Worm (Caenorhabditis elegans) whole organism, L1 larva: ENCODE data around the gene pcp-3.

ENCODE experiments used
- C04F5.9 ChIP-seq: sonication (generic microtip); optimal IDR thresholded peaks from 2 replicates; lab custom pipeline; 2016; ENCODE audit warnings: missing genetic modification characterization, missing compliant biosample characterization
- F16B12.6 ChIP-seq: fragments of 150-350 bp; optimal IDR thresholded peaks from 2 replicates; lab custom pipeline; 2014; ENCODE audit warnings: missing biosample characterization, missing genetic modification characterization
- alr-1 ChIP-seq: fragments of 200-800 bp; sonication (Bioruptor generic); optimal IDR thresholded peaks from 2 replicates; lab custom pipeline; 2018; ENCODE audit warnings: borderline replicate concordance, mild to moderate bottlenecking, missing genetic modification characterization, missing compliant biosample characterization
- blmp-1 ChIP-seq: fragments of 150-350 bp; optimal IDR thresholded peaks from 2 replicates; lab custom pipeline; 2014; ENCODE audit warnings: missing biosample characterization, missing genetic modification characterization
- ceh-8 ChIP-seq: fragments of 200-800 bp; sonication (Bioruptor generic); optimal IDR thresholded peaks from 2 replicates; lab custom pipeline; 2018; ENCODE audit warnings: mild to moderate bottlenecking, missing genetic modification characterization, moderate library complexity, missing compliant biosample characterization
- ceh-82 ChIP-seq, 3 experiments: fragments of 150-350 bp in 1 of 3; sonication (generic microtip) in 2 of 3; optimal IDR thresholded peaks; 2 replicates each; lab custom pipeline; 2014 to 2017; ENCODE audit warnings: missing biosample characterization in 3 of 3, missing genetic modification characterization in 3 of 3
- ceh-88 ChIP-seq: fragments of 200-800 bp; sonication (Bioruptor generic); IDR thresholded peaks from 2 replicates; pipeline ENCODE4 v1.3.6; 2022; ENCODE audit warnings: missing genetic modification characterization, missing compliant biosample characterization
- dpl-1 ChIP-seq, 3 experiments: fragments of 150-350 bp in 2 of 3; sonication (generic microtip) in 1 of 3; optimal IDR thresholded peaks; 2 replicates each; lab custom pipeline; 2014 to 2017; ENCODE audit warnings: missing biosample characterization in 3 of 3, missing genetic modification characterization in 3 of 3, missing genetic modification reagents in 3 of 3
- dsc-1 ChIP-seq: sonication (generic microtip); optimal IDR thresholded peaks from 2 replicates; lab custom pipeline; 2016; ENCODE audit warnings: mild to moderate bottlenecking, missing genetic modification characterization, missing compliant biosample characterization
- efl-1 ChIP-seq, 4 experiments: fragments of 150-350 bp; optimal IDR thresholded peaks in 3 of 4; peaks in 1 of 4; 1 replicate in 1 of 4; 2 replicates in 3 of 4; lab custom pipeline; 2014; ENCODE audit warnings: missing biosample characterization in 2 of 4, missing genetic modification characterization in 2 of 4, missing genetic modification reagents in 2 of 4
- elt-2 ChIP-seq: sonication (generic microtip); optimal IDR thresholded peaks from 2 replicates; lab custom pipeline; 2016; ENCODE audit warnings: missing genetic modification characterization, mild to moderate bottlenecking, inconsistent platforms, missing compliant biosample characterization, missing genetic modification reagents
- elt-3 ChIP-seq, 6 experiments: fragments of 150-350 bp in 1 of 6; sonication (generic microtip); optimal IDR thresholded peaks; 2 replicates each; lab custom pipeline; 2017 to 2018; ENCODE audit warnings: missing biosample characterization in 6 of 6, missing genetic modification characterization in 6 of 6, inconsistent platforms in 1 of 6
- ets-5 ChIP-seq: fragments of 200-800 bp; sonication (Bioruptor generic); IDR thresholded peaks from 2 replicates; pipeline ENCODE4 v1.3.6; 2022; ENCODE audit warnings: missing genetic modification characterization, missing compliant biosample characterization
- fkh-4 ChIP-seq: sonication (generic microtip); optimal IDR thresholded peaks from 2 replicates; lab custom pipeline; 2016; ENCODE audit warnings: missing compliant biosample characterization, missing genetic modification characterization, borderline replicate concordance
- fkh-8 ChIP-seq: sonication (generic microtip); optimal IDR thresholded peaks from 2 replicates; lab custom pipeline; 2016; ENCODE audit warnings: mild to moderate bottlenecking, missing genetic modification characterization, missing compliant biosample characterization
- fos-1 ChIP-seq: fragments of 150-350 bp; optimal IDR thresholded peaks from 2 replicates; lab custom pipeline; 2014; ENCODE audit warnings: missing biosample characterization, missing genetic modification characterization
- grh-1 ChIP-seq: fragments of 200-800 bp; sonication (Bioruptor generic); IDR thresholded peaks from 2 replicates; pipeline ENCODE4 v1.3.6; 2022; ENCODE audit warnings: missing genetic modification reagents, missing genetic modification characterization, missing compliant biosample characterization
- hlh-4 ChIP-seq: sonication (generic microtip); optimal IDR thresholded peaks from 2 replicates; lab custom pipeline; 2016; ENCODE audit warnings: mild to moderate bottlenecking, missing genetic modification characterization, missing compliant biosample characterization
- hpl-2 ChIP-seq: fragments of 150-350 bp; optimal IDR thresholded peaks from 2 replicates; lab custom pipeline; 2014; ENCODE audit warnings: missing biosample characterization, missing genetic modification reagents, missing genetic modification characterization
- irx-1 ChIP-seq: sonication (generic microtip); optimal IDR thresholded peaks from 2 replicates; lab custom pipeline; 2016; ENCODE audit warnings: missing genetic modification characterization, missing compliant biosample characterization
- isw-1 ChIP-seq: fragments of 200-800 bp; sonication (Bioruptor generic); IDR thresholded peaks from 2 replicates; pipeline ENCODE4 v1.3.6; 2022; ENCODE audit warnings: missing genetic modification characterization, missing compliant biosample characterization
- jun-1 ChIP-seq: fragments of 150-350 bp; optimal IDR thresholded peaks from 2 replicates; lab custom pipeline; 2014; ENCODE audit warnings: missing biosample characterization, missing genetic modification reagents, missing genetic modification characterization
- lin-14 ChIP-seq: fragments of 200-800 bp; sonication (Bioruptor generic); optimal IDR thresholded peaks from 2 replicates; lab custom pipeline; 2018; ENCODE audit warnings: mild to moderate bottlenecking, missing genetic modification characterization, moderate library complexity, missing compliant biosample characterization
- lin-35 ChIP-seq, 2 experiments: fragments of 150-350 bp; optimal IDR thresholded peaks; 2 replicates each; lab custom pipeline; 2014; ENCODE audit warnings: missing biosample characterization in 2 of 2, missing genetic modification characterization in 2 of 2, missing genetic modification reagents in 2 of 2
- lin-39 ChIP-seq: fragments of 150-350 bp; optimal IDR thresholded peaks from 2 replicates; lab custom pipeline; 2014; ENCODE audit warnings: missing biosample characterization, missing genetic modification reagents, missing genetic modification characterization
- lir-3 ChIP-seq: sonication (generic microtip); optimal IDR thresholded peaks from 2 replicates; lab custom pipeline; 2016; ENCODE audit warnings: mild to moderate bottlenecking, missing genetic modification characterization, moderate library complexity, missing compliant biosample characterization; ENCODE audit not compliant: poor library complexity
- lsy-2 ChIP-seq, 2 experiments: fragments of 150-350 bp; optimal IDR thresholded peaks; 2 replicates each; lab custom pipeline; 2014; ENCODE audit warnings: missing biosample characterization in 2 of 2, missing genetic modification characterization in 2 of 2
- mab-9 ChIP-seq: fragments of 200-800 bp; sonication (Bioruptor generic); IDR thresholded peaks from 2 replicates; pipeline ENCODE4 v1.3.6; 2022; ENCODE audit warnings: missing genetic modification reagents, missing genetic modification characterization, missing compliant biosample characterization
- mef-2 ChIP-seq: fragments of 150-350 bp; optimal IDR thresholded peaks from 2 replicates; lab custom pipeline; 2014; ENCODE audit warnings: missing biosample characterization, missing genetic modification characterization
- nhr-12 ChIP-seq: sonication (generic microtip); optimal IDR thresholded peaks from 2 replicates; lab custom pipeline; 2017; ENCODE audit warnings: missing biosample characterization, missing genetic modification characterization
- nhr-19 ChIP-seq: fragments of 200-800 bp; sonication (Bioruptor generic); conservative IDR thresholded peaks from 2 replicates; pipeline ENCODE4 v1.3.6; 2022; ENCODE audit warnings: missing genetic modification characterization, missing compliant biosample characterization
- nhr-20 ChIP-seq: sonication (generic microtip); optimal IDR thresholded peaks from 2 replicates; lab custom pipeline; 2016; ENCODE audit warnings: mild to moderate bottlenecking, missing genetic modification characterization, missing compliant biosample characterization
- nhr-28 ChIP-seq: fragments of 150-350 bp; optimal IDR thresholded peaks from 2 replicates; lab custom pipeline; 2014; ENCODE audit warnings: missing biosample characterization, missing genetic modification characterization
- nhr-71 ChIP-seq: sonication (generic microtip); optimal IDR thresholded peaks from 2 replicates; lab custom pipeline; 2016; ENCODE audit warnings: mild to moderate bottlenecking, missing genetic modification characterization, moderate library complexity, missing compliant biosample characterization
- nhr-84 ChIP-seq: sonication (generic microtip); optimal IDR thresholded peaks from 2 replicates; lab custom pipeline; 2017; ENCODE audit warnings: missing biosample characterization, missing genetic modification characterization
- nhr-85 ChIP-seq: sonication (generic microtip); peaks from one replicate; lab custom pipeline; 2016; ENCODE audit warnings: missing genetic modification characterization, inconsistent platforms, missing compliant biosample characterization
- nhr-90 ChIP-seq: sonication (generic microtip); optimal IDR thresholded peaks from 2 replicates; lab custom pipeline; 2016; ENCODE audit warnings: mild to moderate bottlenecking, missing genetic modification characterization, missing compliant biosample characterization; ENCODE audit not compliant: poor library complexity
- pax-3 ChIP-seq: fragments of 200-800 bp; sonication (Bioruptor generic); optimal IDR thresholded peaks from 2 replicates; lab custom pipeline; 2018; ENCODE audit warnings: mild to moderate bottlenecking, missing genetic modification characterization, moderate library complexity, missing compliant biosample characterization
- rnt-1 ChIP-seq: sonication (generic microtip); optimal IDR thresholded peaks from 2 replicates; lab custom pipeline; 2016; ENCODE audit warnings: mild to moderate bottlenecking, missing genetic modification characterization, moderate library complexity, missing compliant biosample characterization
- snpc-4 ChIP-seq: fragments of 150-350 bp; optimal IDR thresholded peaks from 2 replicates; lab custom pipeline; 2014; ENCODE audit warnings: missing biosample characterization, missing genetic modification characterization
- sox-4 ChIP-seq: sonication (generic microtip); optimal IDR thresholded peaks from 2 replicates; lab custom pipeline; 2016; ENCODE audit warnings: missing genetic modification characterization, missing compliant biosample characterization
- sptf-1 ChIP-seq: fragments of 150-350 bp; optimal IDR thresholded peaks from 2 replicates; lab custom pipeline; 2014; ENCODE audit warnings: missing biosample characterization, missing genetic modification characterization
- sup-37 ChIP-seq: fragments of 200-800 bp; sonication (Bioruptor generic); optimal IDR thresholded peaks from 2 replicates; lab custom pipeline; 2018; ENCODE audit warnings: mild to moderate bottlenecking, missing genetic modification characterization, missing compliant biosample characterization
- tbx-2 ChIP-seq: sonication (generic microtip); optimal IDR thresholded peaks from 2 replicates; lab custom pipeline; 2016; ENCODE audit warnings: missing genetic modification characterization, missing compliant biosample characterization
- unc-62 ChIP-seq: fragments of 150-350 bp; optimal IDR thresholded peaks from 2 replicates; lab custom pipeline; 2014; ENCODE audit warnings: missing biosample characterization, missing genetic modification reagents, missing genetic modification characterization
- unc-86 ChIP-seq: sonication (generic microtip); optimal IDR thresholded peaks from 2 replicates; lab custom pipeline; 2016; ENCODE audit warnings: missing genetic modification characterization, missing compliant biosample characterization
- unc-98 ChIP-seq: fragments of 200-800 bp; sonication (Bioruptor generic); IDR thresholded peaks from 2 replicates; pipeline ENCODE4 v1.3.6; 2022; ENCODE audit warnings: missing genetic modification characterization, missing compliant biosample characterization
- xbp-1 ChIP-seq: sonication (generic microtip); optimal IDR thresholded peaks from 2 replicates; lab custom pipeline; 2016; ENCODE audit warnings: missing genetic modification characterization, missing compliant biosample characterization

Gene pcp-3

ce11 chrIV:9196755-9197154 lies 37.9 kb upstream of the pcp-3 start (continued):
- TF ChIP-seq dpl-1 (GFP tag; optimal IDR thresholded peaks at IDR 0.05; lab: Kevin White, UChicago) (peak in 1 of 3 experiments; percentile 25), lin-14 (peak; percentile 93), ceh-8 (peak; percentile 29), blmp-1 (tag; lab: Kevin White, UChicago) (no peak), isw-1 (peak; percentile 37), F16B12.6 (tag; lab: Kevin White, UChicago) (no peak), fkh-4 (tag; lab: Kevin White, UChicago) (peak; percentile 20), ceh-88 (GFP tag; lab: Robert Waterston, UW) (no peak), mab-9 (GFP tag; lab: Robert Waterston, UW) (no peak), unc-86 (tag; lab: Kevin White, UChicago) (peak; percentile 77), alr-1 (tag; lab: Kevin White, UChicago) (no peak), lsy-2 (tag; optimal IDR thresholded peaks at IDR 0.05; lab: Kevin White, UChicago) (peak; percentile 55 to 71), nhr-85 (no peak), lir-3 (tag; lab: Kevin White, UChicago) (peak; percentile 16), hlh-4 (tag; lab: Kevin White, UChicago) (no peak), nhr-12 (tag; lab: Kevin White, UChicago) (no peak), lin-39 (tag; lab: Kevin White, UChicago) (no peak), sup-37 (GFP tag; lab: Kevin White, UChicago) (no peak), hpl-2 (GFP tag; lab: Kevin White, UChicago) (no peak), fkh-8 (tag; lab: Kevin White, UChicago) (peak; percentile 73), tbx-2 (tag; lab: Kevin White, UChicago) (peak; percentile 77), C04F5.9 (no peak), fos-1 (tag; lab: Kevin White, UChicago) (peak; percentile 72), nhr-28 (tag; lab: Kevin White, UChicago) (no peak), sptf-1 (tag; lab: Kevin White, UChicago) (no peak), xbp-1 (peak; percentile 51), ceh-82 (tag; optimal IDR thresholded peaks at IDR 0.05; lab: Kevin White, UChicago) (peak; percentile 19 to 59 (median 49)), unc-62 (GFP tag; lab: Kevin White, UChicago) (no peak), unc-98 (GFP tag; lab: Robert Waterston, UW) (no peak), mef-2 (peak; percentile 41), nhr-84 (tag; lab: Kevin White, UChicago) (no peak), elt-3 (tag; optimal IDR thresholded peaks at IDR 0.05; lab: Kevin White, UChicago) (no peak), ets-5 (GFP tag; lab: Robert Waterston, UW) (no peak), jun-1 (tag; lab: Kevin White, UChicago) (peak; percentile 72), snpc-4 (tag; lab: Kevin White, UChicago) (peak; percentile 56), lin-35 (GFP tag; optimal IDR thresholded peaks at IDR 0.05; lab: Kevin White, UChicago) (peak; percentile 23 to 60), irx-1 (tag; lab: Kevin White, UChicago) (peak; percentile 39), sox-4 (tag; lab: Kevin White, UChicago) (no peak), dsc-1 (tag; lab: Kevin White, UChicago) (peak; percentile 79), elt-2 (peak; percentile 8), rnt-1 (tag; lab: Kevin White, UChicago) (peak; percentile 79)

- TF ChIP-seq nhr-20 (tag; lab: Kevin White, UChicago) (peak; percentile 22), ceh-88 (GFP tag; lab: Robert Waterston, UW) (peak; percentile 86), F16B12.6 (tag; lab: Kevin White, UChicago) (peak; percentile 73), isw-1 (peak; percentile 82), lin-14 (peak; percentile 23), lin-35 (GFP tag; optimal IDR thresholded peaks at IDR 0.05; lab: Kevin White, UChicago) (peak in 1 of 2 experiments; percentile 20), rnt-1 (tag; lab: Kevin White, UChicago) (peak; percentile 30), nhr-19 (GFP tag; lab: Robert Waterston, UW) (peak; percentile 95), nhr-90 (tag; lab: Kevin White, UChicago) (peak; percentile 53), grh-1 (GFP tag; lab: Robert Waterston, UW) (peak; percentile 99), nhr-71 (tag; lab: Kevin White, UChicago) (peak; percentile 46), mab-9 (GFP tag; lab: Robert Waterston, UW) (peak; percentile 93), nhr-85 (peak; percentile 82), lsy-2 (tag; optimal IDR thresholded peaks at IDR 0.05; lab: Kevin White, UChicago) (peak; percentile 22 to 51), unc-98 (GFP tag; lab: Robert Waterston, UW) (peak; percentile 8; the same call in 1 of the 2 replicates), efl-1 (optimal IDR thresholded peaks at IDR 0.05; lab: Kevin White, UChicago) (peak; percentile 10 to 18), efl-1 (GFP tag; optimal IDR thresholded peaks at IDR 0.05 in 1 of 2; lab: Kevin White, UChicago) (peak in 1 of 2 experiments; percentile 95), pax-3 (peak; percentile 10)
These were observed 37.3 kb upstream of the pcp-3 start for ce11 chrIV:9196023-9196636.
